Worm (Caenorhabditis elegans): ENCODE data around the gene W09D6.1.

DNA sequence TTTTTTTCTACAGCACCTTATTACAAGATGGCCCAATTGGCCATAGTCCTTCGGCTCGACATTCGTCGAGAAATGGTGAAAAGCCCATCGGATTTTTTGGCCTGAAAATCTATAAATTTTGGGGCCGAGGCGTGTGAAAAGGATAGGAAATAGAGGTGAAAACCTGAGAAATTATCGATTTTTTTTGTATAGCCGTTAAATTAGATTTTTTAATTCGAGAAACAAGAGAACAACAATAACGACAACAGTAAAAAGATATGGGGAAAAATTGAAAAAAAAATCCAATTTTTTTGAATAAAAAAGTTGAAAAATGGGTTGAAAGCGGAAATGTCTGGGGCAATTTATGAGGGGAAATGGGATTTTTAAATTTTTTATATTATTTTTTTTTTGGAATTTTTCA lies 31.2 kb downstream of the W09D6.1 start, which contains the start of gene hmt-1:
- no peak for TF ChIP-seq hrde-1 (tag; optimal IDR thresholded peaks at IDR 0.05; ENCODE audit: borderline replicate concordance)
- no peak for TF ChIP-seq unc-62 (GFP tag; optimal IDR thresholded peaks at IDR 0.05)
- no peak for TF ChIP-seq ztf-22 (GFP tag; optimal IDR thresholded peaks at IDR 0.05)
- no peak for TF ChIP-seq B0336.3 (GFP tag; IDR thresholded peaks at IDR 0.05)
- TF ChIP-seq lin-26 (GFP tag; IDR thresholded peaks at IDR 0.05) = no peak
- no peak for TF ChIP-seq madf-6 (GFP tag; IDR thresholded peaks at IDR 0.05)
- no peak for TF ChIP-seq F57A8.1 (GFP tag; optimal IDR thresholded peaks at IDR 0.05)
